Worm (Caenorhabditis elegans): ENCODE measurements around the gene C18G1.6.

ce11 chrV:4724453-4724852 lies 25.9 kb upstream of the C18G1.6 start, which contains the start of gene F39G3.4:
- TF ChIP-seq dmd-4 (tag; optimal IDR thresholded peaks at IDR 0.05; ENCODE audit: borderline replicate concordance) (no peak), sox-4 (tag; optimal IDR thresholded peaks at IDR 0.05) (no peak), hlh-6 (tag; optimal IDR thresholded peaks at IDR 0.05) (no peak), nhr-11 (tag; optimal IDR thresholded peaks at IDR 0.05) (no peak), hlh-30 (tag; optimal IDR thresholded peaks at IDR 0.05; ENCODE audit: insufficient read depth) (no peak), ama-1 (optimal IDR thresholded peaks at IDR 0.05) (no peak), zip-5 (tag; optimal IDR thresholded peaks at IDR 0.05) (no peak), pat-9 (tag; optimal IDR thresholded peaks at IDR 0.05) (no peak), ceh-24 (tag; optimal IDR thresholded peaks at IDR 0.05) (no peak), dve-1 (tag; optimal IDR thresholded peaks at IDR 0.05) (no peak), nfya-1 (tag; optimal IDR thresholded peaks at IDR 0.05) (no peak), pha-4 (tag; optimal IDR thresholded peaks at IDR 0.05) (no peak), pros-1 (tag; optimal IDR thresholded peaks at IDR 0.05) (no peak), lin-11 (tag; optimal IDR thresholded peaks at IDR 0.05) (no peak)
